Worm (Caenorhabditis elegans) whole organism, young adult: ENCODE measurements around the gene B0464.9.

ENCODE experiments used
- bed-1 ChIP-seq: fragments of 200-800 bp; sonication (Bioruptor generic); IDR thresholded peaks from 2 replicates; pipeline ENCODE4 v1.3.6; 2022; ENCODE audit warnings: missing genetic modification reagents, missing genetic modification characterization, missing compliant biosample characterization
- snpc-3.4 ChIP-seq: sonication (generic microtip); optimal IDR thresholded peaks from 2 replicates; lab custom pipeline; 2017; ENCODE audit warnings: missing genetic modification characterization, mild to moderate bottlenecking, missing compliant biosample characterization, antibody characterized with exemption, moderate library complexity, missing genotype, missing genetic modification reagents

B0464.9 gene

DNA sequence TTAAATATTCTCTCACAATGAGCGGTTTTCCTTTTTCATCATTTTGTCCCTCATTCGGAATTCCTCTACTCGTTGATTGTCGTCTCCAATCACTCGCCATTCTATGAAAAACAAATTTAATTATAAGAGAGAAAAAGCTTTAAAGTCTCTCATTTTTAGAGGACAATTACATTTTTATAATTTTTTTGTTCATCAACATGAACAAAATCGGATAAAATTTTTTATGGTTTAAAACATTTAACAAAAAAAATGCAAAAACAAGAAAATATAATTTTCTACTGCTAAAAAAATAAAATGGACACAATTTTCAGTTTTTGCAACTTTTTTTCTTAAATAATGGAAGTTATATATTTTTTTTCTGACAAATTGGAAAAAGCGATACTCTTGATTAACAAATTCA, 50.6 kb downstream of the B0464.9 start, which contains the start of gene F55H2.7:
Gene F55H2.7 (minus strand): TSS at position 101 of the 400 bp plus-strand sequence.
- TF ChIP-seq snpc-3.4 (peak; percentile 8), bed-1 (GFP tag; lab: Robert Waterston, UW) (no peak)
